Fruit fly (Drosophila melanogaster) whole organism, prepupa: ENCODE data around the gene PIG-L.

ENCODE experiments used
- Blimp-1 ChIP-seq: fragments of 200-800 bp; sonication (Bioruptor generic); optimal IDR thresholded peaks from 3 replicates; lab custom pipeline; 2017; ENCODE audit warnings: missing biosample characterization, missing genetic modification characterization, mild to moderate bottlenecking, moderate library complexity, missing genetic modification reagents
- CG10669 ChIP-seq: fragments of 200-800 bp; sonication (Bioruptor generic); optimal IDR thresholded peaks from 3 replicates; lab custom pipeline; 2018; ENCODE audit warnings: missing biosample characterization, mild to moderate bottlenecking, missing genetic modification characterization, moderate library complexity
- CG11902 ChIP-seq: fragments of 200-800 bp; sonication (Bioruptor generic); optimal IDR thresholded peaks from 3 replicates; lab custom pipeline; 2016; ENCODE audit warnings: missing biosample characterization, missing genetic modification characterization
- CG15336 ChIP-seq: fragments of 200-800 bp; sonication (Bioruptor generic); IDR thresholded peaks from 2 replicates; pipeline ENCODE4 v1.3.6; 2022; ENCODE audit warnings: missing biosample characterization, missing genetic modification characterization
- CG1621 ChIP-seq: fragments of 200-800 bp; sonication (Bioruptor generic); optimal IDR thresholded peaks from 3 replicates; lab custom pipeline; 2018; ENCODE audit warnings: missing biosample characterization, mild to moderate bottlenecking, missing genetic modification characterization
- CG16779 ChIP-seq: fragments of 200-800 bp; sonication (Bioruptor generic); optimal IDR thresholded peaks from 3 replicates; lab custom pipeline; 2017; ENCODE audit warnings: missing biosample characterization, mild to moderate bottlenecking, missing genetic modification characterization
- CG3032 ChIP-seq: fragments of 200-800 bp; optimal IDR thresholded peaks from 2 replicates; lab custom pipeline; 2019; ENCODE audit warnings: missing biosample characterization, mild to moderate bottlenecking, missing genetic modification characterization, moderate library complexity
- CG31627 ChIP-seq: fragments of 200-800 bp; sonication (Bioruptor generic); optimal IDR thresholded peaks from 3 replicates; lab custom pipeline; 2016; ENCODE audit warnings: missing biosample characterization, missing genetic modification characterization
- CG32006 ChIP-seq: fragments of 200-800 bp; sonication (Bioruptor generic); optimal IDR thresholded peaks from 3 replicates; lab custom pipeline; 2017; ENCODE audit warnings: missing biosample characterization, mild to moderate bottlenecking, missing genetic modification characterization
- CG34406 ChIP-seq: fragments of 200-800 bp; sonication (Bioruptor generic); optimal IDR thresholded peaks from 3 replicates; lab custom pipeline; 2016; ENCODE audit warnings: missing biosample characterization, missing genetic modification characterization
- CG3919 ChIP-seq: fragments of 200-800 bp; sonication (Bioruptor generic); optimal IDR thresholded peaks from 3 replicates; lab custom pipeline; 2016; ENCODE audit warnings: missing biosample characterization, missing genetic modification characterization
- CG4318 ChIP-seq: fragments of 200-800 bp; sonication (Bioruptor generic); optimal IDR thresholded peaks from 3 replicates; lab custom pipeline; 2017; ENCODE audit warnings: missing biosample characterization, mild to moderate bottlenecking, missing genetic modification characterization
- CG6163 ChIP-seq: fragments of 200-800 bp; sonication (Bioruptor generic); IDR thresholded peaks from 3 replicates; pipeline ENCODE4 v1.3.6; 2022; ENCODE audit warnings: missing biosample characterization, missing genetic modification characterization
- CG6276 ChIP-seq: fragments of 200-800 bp; sonication (Bioruptor generic); optimal IDR thresholded peaks from 2 replicates; lab custom pipeline; 2017; ENCODE audit warnings: missing biosample characterization, mild to moderate bottlenecking, missing genetic modification characterization
- CG6792 ChIP-seq: fragments of 200-800 bp; sonication (Bioruptor generic); optimal IDR thresholded peaks from 3 replicates; lab custom pipeline; 2016; ENCODE audit warnings: missing biosample characterization, missing genetic modification characterization
- CG6808 ChIP-seq: fragments of 200-800 bp; sonication (Bioruptor generic); optimal IDR thresholded peaks from 3 replicates; lab custom pipeline; 2017; ENCODE audit warnings: missing biosample characterization, missing genetic modification characterization, mild to moderate bottlenecking, moderate library complexity, missing genetic modification reagents
- CG6854 ChIP-seq: fragments of 200-800 bp; sonication (Bioruptor generic); optimal IDR thresholded peaks from 2 replicates; lab custom pipeline; 2017; ENCODE audit warnings: missing biosample characterization, mild to moderate bottlenecking, missing genetic modification characterization
- CG7368 ChIP-seq: fragments of 200-800 bp; sonication (Bioruptor generic); optimal IDR thresholded peaks from 3 replicates; lab custom pipeline; 2016; ENCODE audit warnings: missing biosample characterization, missing genetic modification characterization
- CG8119 ChIP-seq: fragments of 200-800 bp; sonication (Bioruptor generic); IDR thresholded peaks from 3 replicates; pipeline ENCODE4 v1.3.6; 2022; ENCODE audit warnings: missing biosample characterization, missing genetic modification characterization
- CG8319 ChIP-seq: fragments of 200-800 bp; sonication (Bioruptor generic); optimal IDR thresholded peaks from 3 replicates; lab custom pipeline; 2016; ENCODE audit warnings: missing biosample characterization, missing genetic modification characterization
- CG9139 ChIP-seq: fragments of 200-800 bp; sonication (Bioruptor generic); optimal IDR thresholded peaks from 3 replicates; lab custom pipeline; 2017; ENCODE audit warnings: missing biosample characterization, mild to moderate bottlenecking, missing genetic modification characterization
- Eip75B ChIP-seq: fragments of 200-800 bp; sonication (Bioruptor generic); optimal IDR thresholded peaks from 3 replicates; lab custom pipeline; 2016; ENCODE audit warnings: missing biosample characterization, missing genetic modification characterization
- Eip78C ChIP-seq: fragments of 200-800 bp; sonication (Bioruptor generic); peaks from one replicate; lab custom pipeline; 2016; ENCODE audit warnings: missing biosample characterization, missing genetic modification characterization
- Eip93F ChIP-seq: fragments of 200-800 bp; sonication (Bioruptor generic); optimal IDR thresholded peaks from 2 replicates; lab custom pipeline; 2016; ENCODE audit warnings: missing biosample characterization, mild to moderate bottlenecking, missing genetic modification characterization
- Ets21C ChIP-seq: fragments of 200-800 bp; sonication (Bioruptor generic); optimal IDR thresholded peaks from 3 replicates; lab custom pipeline; 2016; ENCODE audit warnings: missing biosample characterization, missing genetic modification characterization
- Ets96B ChIP-seq: fragments of 200-800 bp; optimal IDR thresholded peaks from 2 replicates; lab custom pipeline; 2019; ENCODE audit warnings: missing biosample characterization, mild to moderate bottlenecking, missing genetic modification characterization, moderate library complexity
- Gug ChIP-seq: fragments of 200-800 bp; sonication (Bioruptor generic); IDR thresholded peaks from 2 replicates; pipeline ENCODE4 v1.3.6; 2022; ENCODE audit warnings: missing biosample characterization, missing genetic modification characterization
- Hr38 ChIP-seq: sonication (Bioruptor generic); optimal IDR thresholded peaks from 2 replicates; lab custom pipeline; 2016; ENCODE audit warnings: missing biosample characterization, missing genetic modification characterization
- Hr39 ChIP-seq: fragments of 200-800 bp; sonication (Bioruptor generic); optimal IDR thresholded peaks from 2 replicates; lab custom pipeline; 2016; ENCODE audit warnings: missing biosample characterization, missing genetic modification characterization
- Hr4 ChIP-seq: fragments of 200-800 bp; sonication (Bioruptor generic); optimal IDR thresholded peaks from 3 replicates; lab custom pipeline; 2016; ENCODE audit warnings: missing biosample characterization, missing genetic modification characterization
- Lpt ChIP-seq: fragments of 200-800 bp; sonication (Bioruptor generic); optimal IDR thresholded peaks from 3 replicates; lab custom pipeline; 2016; ENCODE audit warnings: missing biosample characterization, missing genetic modification characterization
- Met ChIP-seq: fragments of 200-800 bp; sonication (Bioruptor generic); optimal IDR thresholded peaks from 3 replicates; lab custom pipeline; 2016; ENCODE audit warnings: missing biosample characterization, missing genetic modification characterization
- OdsH ChIP-seq: fragments of 200-800 bp; sonication (Bioruptor generic); optimal IDR thresholded peaks from 3 replicates; lab custom pipeline; 2016; ENCODE audit warnings: missing biosample characterization, missing genetic modification characterization
- Smox ChIP-seq: fragments of 200-800 bp; sonication (Bioruptor generic); optimal IDR thresholded peaks from 3 replicates; lab custom pipeline; 2016; ENCODE audit warnings: missing biosample characterization, missing genetic modification characterization
- Sox102F ChIP-seq: fragments of 200-800 bp; sonication (Bioruptor generic); optimal IDR thresholded peaks from 2 replicates; lab custom pipeline; 2016; ENCODE audit warnings: missing biosample characterization, mild to moderate bottlenecking, missing genetic modification characterization
- Sox14 ChIP-seq: fragments of 200-800 bp; sonication (Bioruptor generic); optimal IDR thresholded peaks from 3 replicates; lab custom pipeline; 2016; ENCODE audit warnings: missing biosample characterization, missing genetic modification characterization
- Sox15 ChIP-seq: fragments of 200-800 bp; sonication (Bioruptor generic); optimal IDR thresholded peaks from 3 replicates; lab custom pipeline; 2016; ENCODE audit warnings: missing biosample characterization, missing genetic modification characterization
- achi ChIP-seq: fragments of 200-800 bp; sonication (Bioruptor generic); optimal IDR thresholded peaks from 3 replicates; lab custom pipeline; 2016; ENCODE audit warnings: missing biosample characterization, missing genetic modification characterization
- cyc ChIP-seq: fragments of 200-800 bp; sonication (Bioruptor generic); optimal IDR thresholded peaks from 3 replicates; lab custom pipeline; 2016; ENCODE audit warnings: missing biosample characterization, missing genetic modification characterization
- dsx ChIP-seq: fragments of 200-800 bp; optimal IDR thresholded peaks from 3 replicates; lab custom pipeline; 2019; ENCODE audit warnings: missing biosample characterization, mild to moderate bottlenecking, missing genetic modification characterization, moderate library complexity; ENCODE audit not compliant: poor library complexity, severe bottlenecking
- eg ChIP-seq: fragments of 200-800 bp; sonication (Bioruptor generic); IDR thresholded peaks from 3 replicates; pipeline ENCODE4 v1.3.6; 2022; ENCODE audit warnings: missing biosample characterization, missing genetic modification characterization
- esn ChIP-seq: fragments of 200-800 bp; sonication (Bioruptor generic); optimal IDR thresholded peaks from 2 replicates; lab custom pipeline; 2016; ENCODE audit warnings: missing biosample characterization, mild to moderate bottlenecking, missing genetic modification characterization, moderate library complexity
- fd59A ChIP-seq: fragments of 200-800 bp; sonication (Bioruptor generic); optimal IDR thresholded peaks from 2 replicates; lab custom pipeline; 2017; ENCODE audit warnings: missing biosample characterization, mild to moderate bottlenecking, missing genetic modification characterization, missing genetic modification reagents
- fd85E ChIP-seq: fragments of 200-800 bp; sonication (Bioruptor generic); optimal IDR thresholded peaks from 3 replicates; lab custom pipeline; 2016; ENCODE audit warnings: missing biosample characterization, missing genetic modification characterization
- fkh ChIP-seq: fragments of 200-800 bp; sonication (Bioruptor generic); optimal IDR thresholded peaks from 3 replicates; lab custom pipeline; 2017; ENCODE audit warnings: missing biosample characterization, mild to moderate bottlenecking, missing genetic modification characterization, moderate library complexity
- lz ChIP-seq: fragments of 200-800 bp; sonication (Bioruptor generic); optimal IDR thresholded peaks from 3 replicates; lab custom pipeline; 2016; ENCODE audit warnings: missing biosample characterization, missing genetic modification characterization
- salr ChIP-seq, 2 experiments: fragments of 200-800 bp; sonication (Bioruptor generic); optimal IDR thresholded peaks; 3 replicates each; lab custom pipeline; 2016 to 2018; ENCODE audit warnings: missing biosample characterization in 2 of 2, missing genetic modification characterization in 2 of 2, mild to moderate bottlenecking in 1 of 2
- spab ChIP-seq: fragments of 200-800 bp; sonication (Bioruptor generic); optimal IDR thresholded peaks from 2 replicates; lab custom pipeline; 2017; ENCODE audit warnings: missing biosample characterization, mild to moderate bottlenecking, missing genetic modification characterization, missing genetic modification reagents
- ss ChIP-seq, 2 experiments: fragments of 200-800 bp; sonication (Bioruptor generic); optimal IDR thresholded peaks; 2 replicates in 1 of 2; 3 replicates in 1 of 2; lab custom pipeline; 2017 to 2018; ENCODE audit warnings: mild to moderate bottlenecking in 2 of 2, missing biosample characterization in 2 of 2, missing genetic modification characterization in 2 of 2, moderate library complexity in 1 of 2
- topi ChIP-seq: fragments of 200-800 bp; sonication (Bioruptor generic); optimal IDR thresholded peaks from 3 replicates; lab custom pipeline; 2016; ENCODE audit warnings: missing biosample characterization, missing genetic modification characterization
- vri ChIP-seq: fragments of 200-800 bp; sonication (Bioruptor generic); optimal IDR thresholded peaks from 3 replicates; lab custom pipeline; 2016; ENCODE audit warnings: missing biosample characterization, mild to moderate bottlenecking, missing genetic modification characterization

The PIG-L gene

dm6 chr3R:20021152-20021769 is at the start of gene PIG-L, which contains the start of gene psidin:
Gene PIG-L, minus strand, starts transcription at chr3R:20021338.
Gene psidin, plus strand, starts transcription at chr3R:20021704.
- peak; percentile 6 for TF ChIP-seq fd85E
- peak; percentile 81 for TF ChIP-seq Gug (GFP tag; lab: Robert Waterston, UW)
- peak; percentile 12 for TF ChIP-seq Blimp-1 (GFP tag; lab: Kevin White, UChicago)
- peak; percentile 88 for TF ChIP-seq CG8119 (GFP tag; lab: Robert Waterston, UW)
- no peak for TF ChIP-seq ss (GFP tag; optimal IDR thresholded peaks at IDR 0.05; lab: Kevin White, UChicago)
- TF ChIP-seq CG7368 (GFP tag; lab: Kevin White, UChicago) = no peak
- TF ChIP-seq CG9139 (GFP tag; lab: Kevin White, UChicago) = no peak
- TF ChIP-seq Smox (GFP tag; lab: Kevin White, UChicago) = peak; percentile 89
- peak; percentile 84 for TF ChIP-seq Ets96B (tag; lab: Kevin White, UChicago)
- TF ChIP-seq Ets21C = peak; percentile 78
- peak; percentile 84 for TF ChIP-seq lz (GFP tag; lab: Kevin White, UChicago)
- peak; percentile 74 for TF ChIP-seq CG6792 (GFP tag; lab: Kevin White, UChicago)
- peak; percentile 8 for TF ChIP-seq Hr38 (GFP tag; lab: Kevin White, UChicago)
- TF ChIP-seq fd59A (GFP tag; lab: Kevin White, UChicago) = peak; percentile 79
- TF ChIP-seq spab = no peak
- TF ChIP-seq CG34406 = peak; percentile 87
- TF ChIP-seq fkh (GFP tag; lab: Kevin White, UChicago) = no peak
- peak; percentile 45 to 87 for TF ChIP-seq salr (GFP tag; optimal IDR thresholded peaks at IDR 0.05; lab: Kevin White, UChicago)
- TF ChIP-seq Eip93F (GFP tag; lab: Kevin White, UChicago) = no peak
- peak; percentile 96 for TF ChIP-seq Eip78C (GFP tag; lab: Kevin White, UChicago)
- peak; percentile 87 for TF ChIP-seq CG3032 (tag; lab: Kevin White, UChicago)
- TF ChIP-seq CG6854 = no peak
- no peak for TF ChIP-seq CG3919 (GFP tag; lab: Kevin White, UChicago)
- no peak for TF ChIP-seq vri (GFP tag; lab: Kevin White, UChicago)
- TF ChIP-seq CG1621 (tag; lab: Kevin White, UChicago) = no peak
- peak; percentile 83 for TF ChIP-seq CG4318 (GFP tag; lab: Kevin White, UChicago)
- TF ChIP-seq OdsH (GFP tag; lab: Kevin White, UChicago) = peak; percentile 87
- peak; percentile 88 for TF ChIP-seq Hr4
- TF ChIP-seq esn (GFP tag; lab: Kevin White, UChicago) = peak; percentile 89
- no peak for TF ChIP-seq CG16779 (tag; lab: Kevin White, UChicago)
- TF ChIP-seq CG6808 (GFP tag; lab: Kevin White, UChicago) = no peak
- peak; percentile 75 for TF ChIP-seq topi (GFP tag; lab: Kevin White, UChicago)
- TF ChIP-seq CG10669 (GFP tag; lab: Kevin White, UChicago) = no peak
- no peak for TF ChIP-seq Eip75B (GFP tag; lab: Kevin White, UChicago)
- no peak for TF ChIP-seq dsx (GFP tag; lab: Kevin White, UChicago)
- peak; percentile 85 for TF ChIP-seq CG15336
- TF ChIP-seq achi (GFP tag; lab: Kevin White, UChicago) = peak; percentile 84
- peak; percentile 52 for TF ChIP-seq Lpt
- peak; percentile 64 for TF ChIP-seq cyc (GFP tag; lab: Kevin White, UChicago)
- peak; percentile 92 for TF ChIP-seq CG31627 (GFP tag; lab: Kevin White, UChicago)
- TF ChIP-seq Hr39 (GFP tag; lab: Kevin White, UChicago) = peak; percentile 85
- TF ChIP-seq CG8319 (GFP tag; lab: Kevin White, UChicago) = peak; percentile 12
- no peak for TF ChIP-seq Sox102F (GFP tag; lab: Kevin White, UChicago)
- TF ChIP-seq Sox14 (GFP tag; lab: Kevin White, UChicago) = peak; percentile 87
- TF ChIP-seq CG32006 (GFP tag; lab: Kevin White, UChicago) = peak; percentile 90
- peak; percentile 84 for TF ChIP-seq eg (GFP tag; lab: Robert Waterston, UW)
- no peak for TF ChIP-seq Met (GFP tag; lab: Kevin White, UChicago)
- TF ChIP-seq Sox15 (GFP tag; lab: Kevin White, UChicago) = peak; percentile 83
- TF ChIP-seq CG6276 (GFP tag; lab: Kevin White, UChicago) = no peak
- peak; percentile 53 for TF ChIP-seq CG11902 (GFP tag; lab: Kevin White, UChicago)
- peak; percentile 57; the same call in 2 of the 3 replicates for TF ChIP-seq CG6163
